Fruit fly (Drosophila melanogaster) whole organism, embryonic: Measurements from ENCODE around the gene Aasdh.

Source experiments
- Antp ChIP-seq: fragments of 200-800 bp; sonication (Bioruptor generic); optimal IDR thresholded peaks from 3 replicates; lab custom pipeline; 2016; ENCODE audit warnings: missing biosample characterization, missing genetic modification characterization
- Atf-2 ChIP-seq: fragments of 200-800 bp; sonication (Bioruptor generic); optimal IDR thresholded peaks from 2 replicates; lab custom pipeline; 2016; ENCODE audit warnings: missing biosample characterization, missing genetic modification characterization
- Blimp-1 ChIP-seq: fragments of 200-800 bp; sonication (Bioruptor generic); optimal IDR thresholded peaks from 3 replicates; lab custom pipeline; 2018; ENCODE audit warnings: missing biosample characterization, missing genetic modification characterization, mild to moderate bottlenecking, moderate library complexity, missing genetic modification reagents
- CG10267 ChIP-seq: fragments of 200-800 bp; sonication (Bioruptor generic); optimal IDR thresholded peaks from 2 replicates; lab custom pipeline; 2018; ENCODE audit warnings: missing biosample characterization, mild to moderate bottlenecking, missing genetic modification characterization, moderate library complexity
- CG10274 ChIP-seq: fragments of 200-800 bp; sonication (Bioruptor generic); optimal IDR thresholded peaks from 3 replicates; lab custom pipeline; 2017; ENCODE audit warnings: missing biosample characterization, mild to moderate bottlenecking, missing genetic modification characterization
- CG10959 ChIP-seq: fragments of 200-800 bp; sonication (Bioruptor generic); IDR thresholded peaks from 2 replicates; pipeline ENCODE4 v1.3.6; 2022; ENCODE audit warnings: missing biosample characterization, missing genetic modification characterization
- CG11398 ChIP-seq: fragments of 200-800 bp; sonication (Bioruptor generic); optimal IDR thresholded peaks from 2 replicates; lab custom pipeline; 2016; ENCODE audit warnings: missing biosample characterization, missing genetic modification characterization
- CG11504 ChIP-seq: fragments of 200-800 bp; sonication (Bioruptor generic); optimal IDR thresholded peaks from 3 replicates; lab custom pipeline; 2019; ENCODE audit warnings: missing biosample characterization, mild to moderate bottlenecking, missing genetic modification characterization, moderate library complexity
- CG15073 ChIP-seq: fragments of 200-800 bp; sonication (Bioruptor generic); optimal IDR thresholded peaks from 2 replicates; lab custom pipeline; 2016; ENCODE audit warnings: missing biosample characterization, missing genetic modification characterization
- CG1529 ChIP-seq: fragments of 200-800 bp; sonication (Bioruptor generic); optimal IDR thresholded peaks from 3 replicates; lab custom pipeline; 2018; ENCODE audit warnings: missing biosample characterization, missing genetic modification characterization
- CG1647 ChIP-seq: fragments of 200-800 bp; sonication (Bioruptor generic); optimal IDR thresholded peaks from 3 replicates; lab custom pipeline; 2016; ENCODE audit warnings: missing biosample characterization, missing genetic modification characterization
- CG16779 ChIP-seq: fragments of 200-800 bp; sonication (Bioruptor generic); IDR thresholded peaks from 2 replicates; pipeline ENCODE4 v1.3.6; 2022; ENCODE audit warnings: missing biosample characterization, missing genetic modification characterization
- CG17361 ChIP-seq: fragments of 200-800 bp; sonication (Bioruptor generic); IDR thresholded peaks from 3 replicates; pipeline ENCODE4 v1.3.6; 2022; ENCODE audit warnings: missing biosample characterization, missing genetic modification characterization
- CG17568 ChIP-seq: fragments of 200-800 bp; sonication (Bioruptor generic); optimal IDR thresholded peaks from 2 replicates; lab custom pipeline; 2018; ENCODE audit warnings: missing biosample characterization, mild to moderate bottlenecking, missing genetic modification characterization, moderate library complexity
- CG2199 ChIP-seq: fragments of 200-800 bp; sonication (Bioruptor generic); IDR thresholded peaks from 3 replicates; pipeline ENCODE4 v1.3.6; 2022; ENCODE audit warnings: missing biosample characterization, missing genetic modification characterization
- CG32772 ChIP-seq: fragments of 200-800 bp; sonication (Bioruptor generic); IDR thresholded peaks from 2 replicates; pipeline ENCODE4 v1.3.6; 2022; ENCODE audit warnings: missing biosample characterization, missing genetic modification characterization
- CG34376 ChIP-seq: fragments of 200-800 bp; sonication (Bioruptor generic); optimal IDR thresholded peaks from 2 replicates; lab custom pipeline; 2018; ENCODE audit warnings: missing biosample characterization, mild to moderate bottlenecking, missing genetic modification characterization
- CG4820 ChIP-seq: fragments of 200-800 bp; sonication (Bioruptor generic); optimal IDR thresholded peaks from 3 replicates; lab custom pipeline; 2016; ENCODE audit warnings: missing biosample characterization, missing genetic modification characterization
- CG6254 ChIP-seq: fragments of 200-800 bp; sonication (Bioruptor generic); optimal IDR thresholded peaks from 3 replicates; lab custom pipeline; 2017; ENCODE audit warnings: mild to moderate bottlenecking, missing biosample characterization, missing genetic modification reagents, missing genetic modification characterization
- CkIIα-i1 ChIP-seq: fragments of 200-800 bp; sonication (Bioruptor generic); IDR thresholded peaks from 2 replicates; pipeline ENCODE4 v1.3.6; 2022; ENCODE audit warnings: missing biosample characterization, missing genetic modification characterization
- Dbx ChIP-seq: fragments of 200-800 bp; sonication (Bioruptor generic); IDR thresholded peaks from 3 replicates; pipeline ENCODE4 v1.3.6; 2022; ENCODE audit warnings: missing biosample characterization, missing genetic modification characterization
- Ets97D ChIP-seq: fragments of 200-800 bp; sonication (Bioruptor generic); optimal IDR thresholded peaks from 3 replicates; lab custom pipeline; 2016; ENCODE audit warnings: missing biosample characterization, missing genetic modification characterization
- Hand ChIP-seq: fragments of 200-800 bp; sonication (Bioruptor generic); optimal IDR thresholded peaks from 2 replicates; lab custom pipeline; 2017; ENCODE audit warnings: mild to moderate bottlenecking, missing biosample characterization, missing genetic modification reagents, missing genetic modification characterization
- Hmx ChIP-seq: fragments of 200-800 bp; sonication (Bioruptor generic); optimal IDR thresholded peaks from 2 replicates; lab custom pipeline; 2016; ENCODE audit warnings: missing biosample characterization, missing genetic modification characterization
- Mes4 ChIP-seq: fragments of 200-800 bp; sonication (Bioruptor generic); optimal IDR thresholded peaks from 2 replicates; lab custom pipeline; 2016; ENCODE audit warnings: missing biosample characterization, missing genetic modification characterization
- Myb ChIP-seq: fragments of 200-800 bp; sonication (Bioruptor generic); optimal IDR thresholded peaks from 2 replicates; lab custom pipeline; 2016; ENCODE audit warnings: missing biosample characterization, missing genetic modification characterization
- Nf-YA ChIP-seq: fragments of 200-800 bp; sonication (Bioruptor generic); IDR thresholded peaks from 2 replicates; pipeline ENCODE4 v1.3.6; 2022; ENCODE audit warnings: missing biosample characterization, missing genetic modification characterization
- NfI ChIP-seq: fragments of 200-800 bp; sonication (Bioruptor generic); optimal IDR thresholded peaks from 3 replicates; lab custom pipeline; 2018; ENCODE audit warnings: missing biosample characterization, mild to moderate bottlenecking, missing genetic modification characterization, moderate library complexity
- Opbp ChIP-seq: fragments of 200-800 bp; sonication (Bioruptor generic); IDR thresholded peaks from 3 replicates; pipeline ENCODE4 v1.3.6; 2022; ENCODE audit warnings: missing biosample characterization, missing genetic modification characterization; ENCODE audit not compliant: partially characterized antibody
- Sin3A ChIP-seq: fragments of >200 bp; optimal IDR thresholded peaks from 2 replicates; lab custom pipeline; 2018
- ash1 ChIP-seq: fragments of 200-800 bp; sonication (Bioruptor generic); optimal IDR thresholded peaks from 2 replicates; lab custom pipeline; 2018; ENCODE audit warnings: missing biosample characterization, mild to moderate bottlenecking, missing genetic modification characterization
- cg ChIP-seq: fragments of 200-800 bp; sonication (Bioruptor generic); optimal IDR thresholded peaks from 3 replicates; lab custom pipeline; 2019; ENCODE audit warnings: missing biosample characterization, mild to moderate bottlenecking, missing genetic modification characterization, moderate library complexity
- dan ChIP-seq: fragments of 200-800 bp; sonication (Bioruptor generic); IDR thresholded peaks from 2 replicates; pipeline ENCODE4 v1.3.6; 2022; ENCODE audit warnings: missing biosample characterization, missing genetic modification characterization
- dpn ChIP-seq, 2 experiments: fragments of 200-800 bp; sonication (Bioruptor generic); optimal IDR thresholded peaks; 3 replicates each; lab custom pipeline; 2016; ENCODE audit warnings: missing biosample characterization in 2 of 2, missing genetic modification characterization in 2 of 2
- fd102C ChIP-seq: fragments of 200-800 bp; sonication (Bioruptor generic); optimal IDR thresholded peaks from 2 replicates; lab custom pipeline; 2018; ENCODE audit warnings: missing biosample characterization, mild to moderate bottlenecking, missing genetic modification characterization, moderate library complexity
- fd96Cb ChIP-seq: fragments of 200-800 bp; sonication (Bioruptor generic); optimal IDR thresholded peaks from 2 replicates; lab custom pipeline; 2018; ENCODE audit warnings: missing biosample characterization, mild to moderate bottlenecking, missing genetic modification characterization, moderate library complexity
- grau ChIP-seq: fragments of 200-800 bp; optimal IDR thresholded peaks from 3 replicates; lab custom pipeline; 2019; ENCODE audit warnings: missing biosample characterization, mild to moderate bottlenecking, missing genetic modification characterization, moderate library complexity
- ham ChIP-seq: fragments of 200-800 bp; sonication (Bioruptor generic); IDR thresholded peaks from 2 replicates; pipeline ENCODE4 v1.3.6; 2022; ENCODE audit warnings: missing biosample characterization, missing genetic modification characterization
- nau ChIP-seq: fragments of 200-800 bp; sonication (Bioruptor generic); optimal IDR thresholded peaks from 3 replicates; lab custom pipeline; 2017; ENCODE audit warnings: missing biosample characterization, mild to moderate bottlenecking, missing genetic modification characterization, missing genetic modification reagents
- nom ChIP-seq: fragments of 200-800 bp; sonication (Bioruptor generic); optimal IDR thresholded peaks from 2 replicates; lab custom pipeline; 2017; ENCODE audit warnings: missing biosample characterization, missing genetic modification characterization, mild to moderate bottlenecking, moderate library complexity, missing genetic modification reagents
- pros ChIP-seq: fragments of 200-800 bp; sonication (Bioruptor generic); optimal IDR thresholded peaks from 3 replicates; lab custom pipeline; 2019; ENCODE audit warnings: missing biosample characterization, mild to moderate bottlenecking, missing genetic modification characterization, moderate library complexity
- salm ChIP-seq: fragments of 200-800 bp; sonication (Bioruptor generic); optimal IDR thresholded peaks from 2 replicates; lab custom pipeline; 2018; ENCODE audit warnings: missing biosample characterization, mild to moderate bottlenecking, missing genetic modification characterization
- schlank ChIP-seq: fragments of 200-800 bp; sonication (Bioruptor generic); optimal IDR thresholded peaks from 2 replicates; lab custom pipeline; 2018; ENCODE audit warnings: missing biosample characterization, mild to moderate bottlenecking, missing genetic modification characterization
- scrt ChIP-seq: fragments of 200-800 bp; sonication (Bioruptor generic); optimal IDR thresholded peaks from 2 replicates; lab custom pipeline; 2018; ENCODE audit warnings: missing biosample characterization, mild to moderate bottlenecking, missing genetic modification characterization, moderate library complexity
- seq ChIP-seq: fragments of 200-800 bp; sonication (Bioruptor generic); IDR thresholded peaks from 2 replicates; pipeline ENCODE4 v1.3.6; 2022; ENCODE audit warnings: missing biosample characterization, missing genetic modification characterization
- sug ChIP-seq: fragments of 200-800 bp; optimal IDR thresholded peaks from 2 replicates; lab custom pipeline; 2019; ENCODE audit warnings: missing biosample characterization, mild to moderate bottlenecking, missing genetic modification characterization, moderate library complexity
- vnd ChIP-seq: fragments of 200-800 bp; sonication (Bioruptor generic); IDR thresholded peaks from 3 replicates; pipeline ENCODE4 v1.3.6; 2022; ENCODE audit warnings: missing biosample characterization, missing genetic modification characterization; ENCODE audit not compliant: partially characterized antibody
- vvl ChIP-seq: fragments of 200-800 bp; sonication (Bioruptor generic); IDR thresholded peaks from 2 replicates; pipeline ENCODE4 v1.3.6; 2022; ENCODE audit warnings: missing biosample characterization, missing genetic modification characterization

Gene Aasdh

dm6 chr2L:8463144-8464106 is 14.0 kb upstream of the Aasdh start, which contains the start of gene Agpat2 (continued):
- TF ChIP-seq Blimp-1 (GFP tag; lab: Kevin White, UChicago) (peak; percentile 86), CG34376 (peak; percentile 62), Hand (GFP tag; lab: Kevin White, UChicago) (peak; percentile 89), CG10959 (GFP tag; lab: Robert Waterston, UW) (peak; percentile 55), grau (tag; lab: Kevin White, UChicago) (peak; percentile 83), CG2199 (no peak), Myb (GFP tag; lab: Kevin White, UChicago) (peak; percentile 53), ham (GFP tag; lab: Robert Waterston, UW) (no peak), Dbx (peak; percentile 61; the same call in 1 of the 3 replicates), dpn (GFP tag; optimal IDR thresholded peaks at IDR 0.05; lab: Kevin White, UChicago) (peak; percentile 76 to 85), cg (GFP tag; lab: Kevin White, UChicago) (peak; percentile 23), Nf-YA (peak; percentile 61; the same call in 1 of the 2 replicates), Hmx (peak; percentile 39), CG17568 (peak; percentile 77), vvl (GFP tag; lab: Robert Waterston, UW) (peak; percentile 88), CG11398 (peak; percentile 49), CG10274 (peak; percentile 34), Sin3A (lab: Kevin White, UChicago) (no peak), NfI (GFP tag; lab: Kevin White, UChicago) (peak; percentile 79), salm (tag; lab: Kevin White, UChicago) (peak; percentile 78), Opbp (peak; percentile 12; the same call in 1 of the 3 replicates), fd102C (GFP tag; lab: Kevin White, UChicago) (no peak), CG1647 (GFP tag; lab: Kevin White, UChicago) (peak; percentile 69), CG4820 (GFP tag; lab: Kevin White, UChicago) (peak; percentile 84), Antp (GFP tag; lab: Kevin White, UChicago) (peak; percentile 75), sug (tag; lab: Kevin White, UChicago) (peak; percentile 17), pros (GFP tag; lab: Kevin White, UChicago) (peak; percentile 96), dan (no peak), Atf-2 (peak; percentile 81), CG10267 (tag; lab: Kevin White, UChicago) (peak; percentile 80), CG17361 (peak; percentile 87), Mes4 (peak; percentile 68), Ets97D (GFP tag; lab: Kevin White, UChicago) (peak; percentile 60), CG15073 (GFP tag; lab: Kevin White, UChicago) (peak; percentile 21), CG32772 (GFP tag; lab: Robert Waterston, UW) (peak; percentile 61), CG6254 (GFP tag; lab: Kevin White, UChicago) (peak; percentile 79), nau (GFP tag; lab: Kevin White, UChicago) (peak; percentile 83), CkIIα-i1 (no peak), ash1 (GFP tag; lab: Kevin White, UChicago) (no peak), nom (GFP tag; lab: Kevin White, UChicago) (peak; percentile 8), seq (peak; percentile 79), CG11504 (tag; lab: Kevin White, UChicago) (peak; percentile 90), CG1529 (GFP tag; lab: Kevin White, UChicago) (peak; percentile 80), vnd (GFP tag; lab: Robert Waterston, UW) (no peak), scrt (peak; percentile 72), schlank (peak; percentile 69), fd96Cb (tag; lab: Kevin White, UChicago) (peak; percentile 86), CG16779 (GFP tag; lab: Robert Waterston, UW) (no peak)
